Fruit fly (Drosophila melanogaster): ENCODE data around the gene Ude.

Ude gene

DNA sequence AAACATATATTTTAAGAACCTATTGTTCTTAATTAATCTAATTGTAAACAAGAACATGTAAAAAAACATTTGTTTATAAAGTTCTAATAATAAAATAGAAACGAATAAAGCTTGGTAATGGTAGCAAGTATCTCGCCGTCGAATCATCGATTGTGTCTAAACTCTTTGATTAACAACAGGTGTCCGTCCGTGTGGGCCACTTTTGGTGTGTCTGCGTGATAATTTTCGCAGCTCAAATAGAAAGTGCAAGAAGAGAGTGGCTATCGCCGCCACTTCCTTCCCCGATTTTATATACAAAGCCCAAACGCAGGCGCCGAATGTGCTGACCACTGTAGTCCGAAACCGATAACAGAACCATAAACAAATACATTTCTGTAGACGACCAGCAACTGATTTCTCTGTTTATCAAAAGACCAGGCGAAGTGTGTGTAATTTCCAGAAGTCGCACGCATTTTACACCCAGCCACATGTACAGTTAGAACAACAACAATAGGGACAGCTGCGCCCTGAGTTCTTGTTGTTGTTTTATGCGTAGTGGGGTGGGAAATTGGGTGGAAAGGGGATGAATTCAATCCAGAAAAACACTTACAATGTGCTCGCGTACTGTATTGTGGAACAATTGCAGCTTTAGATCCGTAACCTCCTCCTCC, 13.6 kb upstream of the Ude start (continued):
- no peak for TF ChIP-seq Abd-B (GFP tag; optimal IDR thresholded peaks at IDR 0.05)
- no peak for TF ChIP-seq CG14050 (GFP tag; IDR thresholded peaks at IDR 0.05)
- no peak for TF ChIP-seq Atf-2 (GFP tag; optimal IDR thresholded peaks at IDR 0.05)
- no peak for TF ChIP-seq row (GFP tag; IDR thresholded peaks at IDR 0.05)
- no peak for TF ChIP-seq crol (GFP tag; IDR thresholded peaks at IDR 0.05)
- peak; percentile 99 for TF ChIP-seq CG4360 (GFP tag; IDR thresholded peaks at IDR 0.05)
- TF ChIP-seq CG2202 (tag; optimal IDR thresholded peaks at IDR 0.05), result no peak
- no peak for TF ChIP-seq ATbp (GFP tag; optimal IDR thresholded peaks at IDR 0.05)
- no peak for TF ChIP-seq knrl (GFP tag; IDR thresholded peaks at IDR 0.05; ENCODE audit: partially characterized antibody)
- TF ChIP-seq CG34224 (GFP tag; IDR thresholded peaks at IDR 0.05; ENCODE audit: partially characterized antibody), result no peak; the same call in 2 of the 3 replicates
- TF ChIP-seq grau (tag; optimal IDR thresholded peaks at IDR 0.05), result peak; percentile 0
- TF ChIP-seq kah (GFP tag; optimal IDR thresholded peaks at IDR 0.05), result peak; percentile 87
- no peak for TF ChIP-seq CG8924 (tag; optimal IDR thresholded peaks at IDR 0.05)
- TF ChIP-seq Oaz (GFP tag; IDR thresholded peaks at IDR 0.05), result no peak
- no peak for TF ChIP-seq Jarid2 (GFP tag; optimal IDR thresholded peaks at IDR 0.05)
- no peak for TF ChIP-seq oc (tag; optimal IDR thresholded peaks at IDR 0.05)
- no peak for TF ChIP-seq repo (GFP tag; optimal IDR thresholded peaks at IDR 0.05)
- TF ChIP-seq CG34376 (GFP tag; optimal IDR thresholded peaks at IDR 0.05), result no peak
- TF ChIP-seq kni (GFP tag; optimal IDR thresholded peaks at IDR 0.05), result peak; percentile 24
- no peak for TF ChIP-seq CG12659 (GFP tag; optimal IDR thresholded peaks at IDR 0.05)
- no peak for TF ChIP-seq Sry-β (GFP tag; optimal IDR thresholded peaks at IDR 0.05)
- no peak for TF ChIP-seq CG8290 (GFP tag; optimal IDR thresholded peaks at IDR 0.05)
- TF ChIP-seq CG8290 (tag; optimal IDR thresholded peaks at IDR 0.05), result peak in 1 of 2 experiments; percentile 20
- TF ChIP-seq twi (tag; optimal IDR thresholded peaks at IDR 0.05), result peak; percentile 28
- peak; percentile 71 for TF ChIP-seq Med (GFP tag)
- no peak for TF ChIP-seq CG13287 (GFP tag; IDR thresholded peaks at IDR 0.05; ENCODE audit: partially characterized antibody)
- TF ChIP-seq fd3F (GFP tag; optimal IDR thresholded peaks at IDR 0.05), result no peak
- TF ChIP-seq CG5953 (GFP tag; IDR thresholded peaks at IDR 0.05), result no peak
- peak; percentile 15 for TF ChIP-seq cad (GFP tag; optimal IDR thresholded peaks at IDR 0.05)
- no peak for TF ChIP-seq Hmx (GFP tag; optimal IDR thresholded peaks at IDR 0.05)
- TF ChIP-seq TFAM (GFP tag; optimal IDR thresholded peaks at IDR 0.05), result no peak
- no peak for TF ChIP-seq slp2 (GFP tag; optimal IDR thresholded peaks at IDR 0.05)
- no peak for TF ChIP-seq CG3838 (GFP tag; optimal IDR thresholded peaks at IDR 0.05)
- no peak for TF ChIP-seq CG6272 (GFP tag; IDR thresholded peaks at IDR 0.05)
- TF ChIP-seq pros (GFP tag; optimal IDR thresholded peaks at IDR 0.05), result peak; percentile 34
- no peak for TF ChIP-seq CG6689 (GFP tag; IDR thresholded peaks at IDR 0.05)
- no peak; the same call in 2 of the 3 replicates for TF ChIP-seq so (GFP tag; IDR thresholded peaks at IDR 0.05)
- no peak for TF ChIP-seq Dbx (GFP tag; IDR thresholded peaks at IDR 0.05)
- no peak for TF ChIP-seq Elba2 (GFP tag; optimal IDR thresholded peaks at IDR 0.05)
- no peak for TF ChIP-seq CG8359 (GFP tag; optimal IDR thresholded peaks at IDR 0.05; ENCODE audit: borderline replicate concordance)
- TF ChIP-seq luna (GFP tag; optimal IDR thresholded peaks at IDR 0.05), result no peak
- TF ChIP-seq Atf6 (GFP tag; IDR thresholded peaks at IDR 0.05), result no peak
- TF ChIP-seq lola (GFP tag; optimal IDR thresholded peaks at IDR 0.05), result no peak
- TF ChIP-seq Fer1 (GFP tag; optimal IDR thresholded peaks at IDR 0.05), result no peak
- no peak for TF ChIP-seq CG8765 (GFP tag; IDR thresholded peaks at IDR 0.05)
- TF ChIP-seq ind (GFP tag; optimal IDR thresholded peaks at IDR 0.05), result no peak
- TF ChIP-seq ci (GFP tag; IDR thresholded peaks at IDR 0.05), result peak; percentile 11; the same call in 1 of the 3 replicates
- no peak for TF ChIP-seq CkIIα-i1 (GFP tag; IDR thresholded peaks at IDR 0.05)
- no peak for TF ChIP-seq bowl (GFP tag; IDR thresholded peaks at IDR 0.05)
- no peak for TF ChIP-seq fru (optimal IDR thresholded peaks at IDR 0.05)
- TF ChIP-seq pita (GFP tag; optimal IDR thresholded peaks at IDR 0.05), result no peak

Data from whole organism, embryonic.